Worm (Caenorhabditis elegans) whole organism, early embryonic: ENCODE measurements around the gene nhr-188.

Source experiments
- B0310.2 ChIP-seq: sonication (generic microtip); optimal IDR thresholded peaks from 2 replicates; lab custom pipeline; 2016; ENCODE audit warnings: mild to moderate bottlenecking, missing genetic modification characterization, missing compliant biosample characterization
- aly-1 ChIP-seq: sonication (generic microtip); optimal IDR thresholded peaks from 2 replicates; lab custom pipeline; 2016; ENCODE audit warnings: missing genetic modification characterization, missing compliant biosample characterization
- ama-1 ChIP-seq: fragments of 150-350 bp; optimal IDR thresholded peaks from 2 replicates; lab custom pipeline; 2014
- ceh-13 ChIP-seq: fragments of 200-800 bp; sonication (Bioruptor generic); optimal IDR thresholded peaks from 2 replicates; lab custom pipeline; 2018; ENCODE audit warnings: mild to moderate bottlenecking, missing genetic modification characterization, missing compliant biosample characterization
- ceh-36 ChIP-seq: sonication (generic microtip); optimal IDR thresholded peaks from 2 replicates; lab custom pipeline; 2016; ENCODE audit warnings: missing genetic modification characterization, inconsistent platforms, missing compliant biosample characterization
- ets-7 ChIP-seq: sonication (generic microtip); optimal IDR thresholded peaks from 2 replicates; lab custom pipeline; 2016; ENCODE audit warnings: missing genotype, missing genetic modification characterization, missing compliant biosample characterization
- flt-1 ChIP-seq: fragments of 200-800 bp; sonication (Bioruptor generic); IDR thresholded peaks from 2 replicates; pipeline ENCODE4 v1.3.6; 2022; ENCODE audit warnings: missing genetic modification characterization, missing compliant biosample characterization
- hnd-1 ChIP-seq: sonication (generic microtip); optimal IDR thresholded peaks from 2 replicates; lab custom pipeline; 2016; ENCODE audit warnings: missing genetic modification characterization, missing compliant biosample characterization
- pes-1 ChIP-seq: fragments of 200-800 bp; sonication (Bioruptor generic); IDR thresholded peaks from 2 replicates; pipeline ENCODE4 v1.3.6; 2022; ENCODE audit warnings: missing genetic modification reagents, missing genetic modification characterization, missing compliant biosample characterization
- scrt-1 ChIP-seq: fragments of 200-800 bp; sonication (Bioruptor generic); IDR thresholded peaks from 2 replicates; pipeline ENCODE4 v1.3.6; 2022; ENCODE audit warnings: missing genetic modification characterization, missing compliant biosample characterization
- sea-1 ChIP-seq: fragments of 200-800 bp; sonication (Bioruptor generic); conservative IDR thresholded peaks from 2 replicates; pipeline ENCODE4 v1.3.6; 2022; ENCODE audit warnings: missing genetic modification characterization, missing compliant biosample characterization
- tbx-11 ChIP-seq: fragments of 200-800 bp; sonication (Bioruptor generic); IDR thresholded peaks from 2 replicates; pipeline ENCODE4 v1.3.6; 2022; ENCODE audit warnings: missing genetic modification characterization, missing compliant biosample characterization
- tra-4 ChIP-seq: sonication (generic microtip); optimal IDR thresholded peaks from 2 replicates; lab custom pipeline; 2017; ENCODE audit warnings: missing genetic modification characterization, missing compliant biosample characterization

DNA sequence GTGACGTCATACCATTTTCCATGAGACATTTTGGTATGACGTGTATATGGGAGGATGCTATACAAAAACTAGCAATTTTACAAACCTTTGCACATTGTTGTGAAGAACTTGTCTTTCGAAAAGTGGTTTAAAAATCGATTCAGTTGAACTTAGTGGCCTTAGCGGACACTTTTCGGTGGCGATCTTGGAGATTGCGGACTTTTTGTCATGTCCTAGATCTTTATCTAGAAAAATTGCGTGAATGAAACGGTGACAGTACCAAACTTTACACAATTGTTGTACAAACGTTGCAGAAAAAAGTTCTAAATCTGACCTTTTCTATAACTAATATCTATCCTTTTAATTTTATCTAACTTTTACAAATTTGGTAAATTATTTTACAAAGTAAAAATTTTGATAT lies 7.6 kb upstream of the nhr-188 start:
- TF ChIP-seq sea-1 (GFP tag; lab: Robert Waterston, UW) (no peak), ceh-36 (tag; lab: Kevin White, UChicago) (no peak), ama-1 (no peak), tbx-11 (GFP tag; lab: Robert Waterston, UW) (no peak), tra-4 (tag; lab: Kevin White, UChicago) (no peak), ceh-13 (GFP tag; lab: Kevin White, UChicago) (no peak), ets-7 (tag; lab: Kevin White, UChicago) (no peak), flt-1 (GFP tag; lab: Robert Waterston, UW) (no peak), pes-1 (GFP tag; lab: Robert Waterston, UW) (no peak), aly-1 (tag; lab: Kevin White, UChicago) (no peak), scrt-1 (GFP tag; lab: Robert Waterston, UW) (no peak), B0310.2 (tag; lab: Kevin White, UChicago) (no peak), hnd-1 (tag; lab: Kevin White, UChicago) (no peak)
